Fruit fly (Drosophila melanogaster): Measurements from ENCODE around the gene CG32221.

Gene CG32221

dm6 chr3L:19817807-19818531 lies 16.5 kb upstream of the CG32221 start, which contains the start of the genes Fibp and Deaf1 (continued):
- TF ChIP-seq shn (GFP tag; optimal IDR thresholded peaks at IDR 0.05) (peak; percentile 86), CG7745 (tag; optimal IDR thresholded peaks at IDR 0.05) (no peak), Stat92E (GFP tag; optimal IDR thresholded peaks at IDR 0.05) (peak in 1 of 3 experiments; percentile 7), pita (GFP tag; optimal IDR thresholded peaks at IDR 0.05) (no peak), CG30020 (tag; optimal IDR thresholded peaks at IDR 0.05) (peak; percentile 78), Oli (tag; optimal IDR thresholded peaks at IDR 0.05) (no peak), corto (GFP tag; optimal IDR thresholded peaks at IDR 0.05) (no peak), Fer2 (tag; optimal IDR thresholded peaks at IDR 0.05) (peak; percentile 60), CG15011 (GFP tag; optimal IDR thresholded peaks at IDR 0.05) (peak; percentile 19), ken (GFP tag; IDR thresholded peaks at IDR 0.05) (peak; percentile 47; the same call in 1 of the 3 replicates), TFAM (GFP tag; optimal IDR thresholded peaks at IDR 0.05) (no peak), inv (GFP tag; IDR thresholded peaks at IDR 0.05; ENCODE audit: partially characterized antibody) (peak; percentile 99), Gug (GFP tag; IDR thresholded peaks at IDR 0.05) (peak; percentile 93; the same call in 2 of the 4 replicates), Side (GFP tag; optimal IDR thresholded peaks at IDR 0.05) (peak; percentile 80), pzg (GFP tag; optimal IDR thresholded peaks at IDR 0.05) (peak; percentile 80), Xrp1 (GFP tag; IDR thresholded peaks at IDR 0.05) (peak; percentile 61; the same call in 1 of the 2 replicates), btn (GFP tag; optimal IDR thresholded peaks at IDR 0.05) (no peak), CG9609 (GFP tag; optimal IDR thresholded peaks at IDR 0.05) (peak; percentile 84), CG7786 (GFP tag; optimal IDR thresholded peaks at IDR 0.05) (peak; percentile 78), CTCF (GFP tag; optimal IDR thresholded peaks at IDR 0.05) (no peak), kah (GFP tag; optimal IDR thresholded peaks at IDR 0.05) (no peak), pfk (GFP tag; optimal IDR thresholded peaks at IDR 0.05) (no peak), HmgZ (tag; optimal IDR thresholded peaks at IDR 0.05) (peak; percentile 67), CG6683 (GFP tag; optimal IDR thresholded peaks at IDR 0.05) (peak; percentile 16), CG14710 (tag; optimal IDR thresholded peaks at IDR 0.05) (peak; percentile 87), CG18764 (GFP tag; optimal IDR thresholded peaks at IDR 0.05) (peak; percentile 56), CG4707 (GFP tag; optimal IDR thresholded peaks at IDR 0.05) (no peak), ssp (GFP tag; IDR thresholded peaks at IDR 0.05) (peak; percentile 62), Usf (GFP tag; optimal IDR thresholded peaks at IDR 0.05) (peak; percentile 41), CG12659 (GFP tag; optimal IDR thresholded peaks at IDR 0.05) (peak; percentile 86), Kr (GFP tag; optimal IDR thresholded peaks at IDR 0.05) (no peak), CG16813 (GFP tag; IDR thresholded peaks at IDR 0.05; ENCODE audit: partially characterized antibody) (peak; percentile 100), Ets97D (GFP tag; optimal IDR thresholded peaks at IDR 0.05) (peak; percentile 72), ash1 (GFP tag; optimal IDR thresholded peaks at IDR 0.05) (no peak), CG4730 (GFP tag; IDR thresholded peaks at IDR 0.05) (0 out of 2 replicates have a peak, but pooled peaks have one; percentile 33), CG12942 (GFP tag; optimal IDR thresholded peaks at IDR 0.05) (peak; percentile 76), CG9797 (GFP tag; optimal IDR thresholded peaks at IDR 0.05) (peak; percentile 51), Sry-β (GFP tag; optimal IDR thresholded peaks at IDR 0.05) (peak; percentile 38), hth (optimal IDR thresholded peaks at IDR 0.05) (no peak), dati (GFP tag; IDR thresholded peaks at IDR 0.05) (no peak), CG17829 (tag; optimal IDR thresholded peaks at IDR 0.05) (peak; percentile 85), Nf-YA (GFP tag; IDR thresholded peaks at IDR 0.05) (peak; percentile 18; the same call in 1 of the 2 replicates), sd (tag; optimal IDR thresholded peaks at IDR 0.05) (peak; percentile 30), CG1602 (GFP tag; optimal IDR thresholded peaks at IDR 0.05) (peak; percentile 83), CG11696 (GFP tag; IDR thresholded peaks at IDR 0.05) (no peak), CG33213 (GFP tag; optimal IDR thresholded peaks at IDR 0.05) (peak; percentile 80), Adf1 (GFP tag; IDR thresholded peaks at IDR 0.05) (no peak; the same call in 1 of the 2 replicates), org-1 (GFP tag; optimal IDR thresholded peaks at IDR 0.05) (no peak), CG7987 (GFP tag; optimal IDR thresholded peaks at IDR 0.05) (peak; percentile 8), trh (GFP tag; optimal IDR thresholded peaks at IDR 0.05) (peak; percentile 57)
